Worm (Caenorhabditis elegans) whole organism, L1 larva: Measurements from ENCODE around the gene C09G9.3.

Experiments used
- C16A3.4 ChIP-seq: fragments of 150-350 bp; optimal IDR thresholded peaks from 2 replicates; lab custom pipeline; 2014; ENCODE audit warnings: missing biosample characterization, missing genetic modification characterization
- C34B4.2 ChIP-seq: sonication (generic microtip); optimal IDR thresholded peaks from 2 replicates; lab custom pipeline; 2017; ENCODE audit warnings: mild to moderate bottlenecking, missing genetic modification characterization, missing compliant biosample characterization
- Y116A8C.19 ChIP-seq: sonication (generic microtip); optimal IDR thresholded peaks from 2 replicates; lab custom pipeline; 2016; ENCODE audit warnings: missing compliant biosample characterization, missing genetic modification characterization, borderline replicate concordance
- aha-1 ChIP-seq: fragments of 150-350 bp; optimal IDR thresholded peaks from 2 replicates; lab custom pipeline; 2014; ENCODE audit warnings: missing biosample characterization, missing genetic modification characterization
- aly-2 ChIP-seq: fragments of 150-350 bp; optimal IDR thresholded peaks from 2 replicates; lab custom pipeline; 2014; ENCODE audit warnings: missing biosample characterization, missing genetic modification characterization
- ama-1 ChIP-seq: fragments of 150-350 bp; optimal IDR thresholded peaks from 2 replicates; lab custom pipeline; 2014
- ceh-8 ChIP-seq: fragments of 200-800 bp; sonication (Bioruptor generic); optimal IDR thresholded peaks from 2 replicates; lab custom pipeline; 2018; ENCODE audit warnings: mild to moderate bottlenecking, missing genetic modification characterization, moderate library complexity, missing compliant biosample characterization
- ceh-82 ChIP-seq, 3 experiments: fragments of 150-350 bp in 1 of 3; sonication (generic microtip) in 2 of 3; optimal IDR thresholded peaks; 2 replicates each; lab custom pipeline; 2014 to 2017; ENCODE audit warnings: missing biosample characterization in 3 of 3, missing genetic modification characterization in 3 of 3
- ces-1 ChIP-seq: fragments of 150-350 bp; optimal IDR thresholded peaks from 2 replicates; lab custom pipeline; 2014; ENCODE audit warnings: missing biosample characterization, missing genetic modification reagents, missing genetic modification characterization
- dsc-1 ChIP-seq: sonication (generic microtip); optimal IDR thresholded peaks from 2 replicates; lab custom pipeline; 2016; ENCODE audit warnings: mild to moderate bottlenecking, missing genetic modification characterization, missing compliant biosample characterization
- efl-1 ChIP-seq, 4 experiments: fragments of 150-350 bp; optimal IDR thresholded peaks in 3 of 4; peaks in 1 of 4; 1 replicate in 1 of 4; 2 replicates in 3 of 4; lab custom pipeline; 2014; ENCODE audit warnings: missing biosample characterization in 2 of 4, missing genetic modification characterization in 2 of 4, missing genetic modification reagents in 2 of 4
- egl-13 ChIP-seq: sonication (generic microtip); optimal IDR thresholded peaks from 2 replicates; lab custom pipeline; 2016; ENCODE audit warnings: missing genotype, missing genetic modification reagents, missing genetic modification characterization, missing compliant biosample characterization
- elt-3 ChIP-seq, 6 experiments: fragments of 150-350 bp in 1 of 6; sonication (generic microtip); optimal IDR thresholded peaks; 2 replicates each; lab custom pipeline; 2017 to 2018; ENCODE audit warnings: missing biosample characterization in 6 of 6, missing genetic modification characterization in 6 of 6, inconsistent platforms in 1 of 6
- ets-5 ChIP-seq: fragments of 200-800 bp; sonication (Bioruptor generic); IDR thresholded peaks from 2 replicates; pipeline ENCODE4 v1.3.6; 2022; ENCODE audit warnings: missing genetic modification characterization, missing compliant biosample characterization
- fkh-4 ChIP-seq: sonication (generic microtip); optimal IDR thresholded peaks from 2 replicates; lab custom pipeline; 2016; ENCODE audit warnings: missing compliant biosample characterization, missing genetic modification characterization, borderline replicate concordance
- isw-1 ChIP-seq: fragments of 200-800 bp; sonication (Bioruptor generic); IDR thresholded peaks from 2 replicates; pipeline ENCODE4 v1.3.6; 2022; ENCODE audit warnings: missing genetic modification characterization, missing compliant biosample characterization
- lir-3 ChIP-seq: sonication (generic microtip); optimal IDR thresholded peaks from 2 replicates; lab custom pipeline; 2016; ENCODE audit warnings: mild to moderate bottlenecking, missing genetic modification characterization, moderate library complexity, missing compliant biosample characterization; ENCODE audit not compliant: poor library complexity
- nhr-19 ChIP-seq: fragments of 200-800 bp; sonication (Bioruptor generic); conservative IDR thresholded peaks from 2 replicates; pipeline ENCODE4 v1.3.6; 2022; ENCODE audit warnings: missing genetic modification characterization, missing compliant biosample characterization
- nhr-20 ChIP-seq: sonication (generic microtip); optimal IDR thresholded peaks from 2 replicates; lab custom pipeline; 2016; ENCODE audit warnings: mild to moderate bottlenecking, missing genetic modification characterization, missing compliant biosample characterization
- nhr-71 ChIP-seq: sonication (generic microtip); optimal IDR thresholded peaks from 2 replicates; lab custom pipeline; 2016; ENCODE audit warnings: mild to moderate bottlenecking, missing genetic modification characterization, moderate library complexity, missing compliant biosample characterization
- nhr-76 ChIP-seq: sonication (generic microtip); optimal IDR thresholded peaks from 2 replicates; lab custom pipeline; 2017; ENCODE audit warnings: missing biosample characterization, missing genetic modification characterization
- nhr-77 ChIP-seq: fragments of 150-350 bp; optimal IDR thresholded peaks from 2 replicates; lab custom pipeline; 2014; ENCODE audit warnings: missing biosample characterization, missing genetic modification characterization
- nhr-90 ChIP-seq: sonication (generic microtip); optimal IDR thresholded peaks from 2 replicates; lab custom pipeline; 2016; ENCODE audit warnings: mild to moderate bottlenecking, missing genetic modification characterization, missing compliant biosample characterization; ENCODE audit not compliant: poor library complexity
- pag-3 ChIP-seq: sonication (generic microtip); optimal IDR thresholded peaks from 2 replicates; lab custom pipeline; 2017; ENCODE audit warnings: missing genetic modification characterization, mild to moderate bottlenecking, missing compliant biosample characterization, antibody characterized with exemption, borderline replicate concordance; ENCODE audit not compliant: insufficient read depth
- pqm-1 ChIP-seq: sonication (generic microtip); optimal IDR thresholded peaks from 3 replicates; lab custom pipeline; 2017; ENCODE audit warnings: missing biosample characterization, missing genetic modification characterization
- rnt-1 ChIP-seq: sonication (generic microtip); optimal IDR thresholded peaks from 2 replicates; lab custom pipeline; 2016; ENCODE audit warnings: mild to moderate bottlenecking, missing genetic modification characterization, moderate library complexity, missing compliant biosample characterization
- snpc-4 ChIP-seq: fragments of 150-350 bp; optimal IDR thresholded peaks from 2 replicates; lab custom pipeline; 2014; ENCODE audit warnings: missing biosample characterization, missing genetic modification characterization
- snu-23 ChIP-seq: sonication (generic microtip); optimal IDR thresholded peaks from 2 replicates; lab custom pipeline; 2016; ENCODE audit warnings: missing genetic modification characterization, missing compliant biosample characterization
- sup-37 ChIP-seq: fragments of 200-800 bp; sonication (Bioruptor generic); optimal IDR thresholded peaks from 2 replicates; lab custom pipeline; 2018; ENCODE audit warnings: mild to moderate bottlenecking, missing genetic modification characterization, missing compliant biosample characterization
- unc-130 ChIP-seq: fragments of 150-350 bp; optimal IDR thresholded peaks from 2 replicates; lab custom pipeline; 2017; ENCODE audit warnings: missing biosample characterization, missing genetic modification characterization, inconsistent platforms
- unc-62 ChIP-seq: fragments of 150-350 bp; optimal IDR thresholded peaks from 2 replicates; lab custom pipeline; 2014; ENCODE audit warnings: missing biosample characterization, missing genetic modification reagents, missing genetic modification characterization
- unc-86 ChIP-seq: sonication (generic microtip); optimal IDR thresholded peaks from 2 replicates; lab custom pipeline; 2016; ENCODE audit warnings: missing genetic modification characterization, missing compliant biosample characterization
- zip-4 ChIP-seq: fragments of 200-800 bp; sonication (Bioruptor generic); optimal IDR thresholded peaks from 2 replicates; lab custom pipeline; 2018; ENCODE audit warnings: mild to moderate bottlenecking, missing genetic modification characterization, moderate library complexity, missing compliant biosample characterization
- ztf-11 ChIP-seq, 2 experiments: sonication (generic microtip); optimal IDR thresholded peaks; 2 replicates each; lab custom pipeline; 2016 to 2017; ENCODE audit warnings: missing genetic modification characterization in 2 of 2, missing biosample characterization in 1 of 2, missing compliant biosample characterization in 1 of 2

The C09G9.3 gene

ce11 chrIV:8906743-8907142 is 33.9 kb upstream of the C09G9.3 start, which contains the start of gene C27B7.7:
Gene C27B7.7 (plus strand): TSS chrIV:8907043.
- TF ChIP-seq ceh-82 (tag; optimal IDR thresholded peaks at IDR 0.05; lab: Kevin White, UChicago) = no peak
- TF ChIP-seq sup-37 (GFP tag; lab: Kevin White, UChicago) = no peak
- no peak for TF ChIP-seq nhr-19 (GFP tag; lab: Robert Waterston, UW)
- no peak for TF ChIP-seq C34B4.2
- no peak for TF ChIP-seq nhr-20 (tag; lab: Kevin White, UChicago)
- TF ChIP-seq pqm-1 (tag; lab: Kevin White, UChicago) = no peak
- TF ChIP-seq nhr-71 (tag; lab: Kevin White, UChicago) = no peak
- no peak for TF ChIP-seq nhr-77
- TF ChIP-seq aha-1 (tag; lab: Kevin White, UChicago) = no peak
- no peak for TF ChIP-seq elt-3 (tag; optimal IDR thresholded peaks at IDR 0.05; lab: Kevin White, UChicago)
- no peak for TF ChIP-seq rnt-1 (tag; lab: Kevin White, UChicago)
- no peak for TF ChIP-seq lir-3 (tag; lab: Kevin White, UChicago)
- TF ChIP-seq snpc-4 = no peak
- no peak for TF ChIP-seq zip-4 (GFP tag; lab: Kevin White, UChicago)
- no peak for TF ChIP-seq Y116A8C.19 (tag; lab: Kevin White, UChicago)
- TF ChIP-seq unc-86 (tag; lab: Kevin White, UChicago) = no peak
- TF ChIP-seq, all 84 proteins: peak for 0

- no peak for TF ChIP-seq Y116A8C.19 (tag; lab: Kevin White, UChicago)
- no peak for TF ChIP-seq dsc-1 (tag; lab: Kevin White, UChicago)
- TF ChIP-seq nhr-71 (tag; lab: Kevin White, UChicago) = peak; percentile 62
- TF ChIP-seq rnt-1 (tag; lab: Kevin White, UChicago) = peak; percentile 40
- TF ChIP-seq isw-1 (GFP tag; lab: Robert Waterston, UW) = no peak
- peak; percentile 14 for TF ChIP-seq unc-130
- no peak for TF ChIP-seq fkh-4 (tag; lab: Kevin White, UChicago)
- TF ChIP-seq lir-3 (tag; lab: Kevin White, UChicago) = no peak
- TF ChIP-seq ces-1 (GFP tag; lab: Kevin White, UChicago) = no peak
- TF ChIP-seq ets-5 (GFP tag; lab: Robert Waterston, UW) = no peak
- TF ChIP-seq pag-3 (tag; lab: Kevin White, UChicago) = no peak
- TF ChIP-seq snu-23 (GFP tag; lab: Kevin White, UChicago) = peak; percentile 24
- no peak for TF ChIP-seq efl-1 (optimal IDR thresholded peaks at IDR 0.05; lab: Kevin White, UChicago)
- TF ChIP-seq efl-1 (GFP tag; optimal IDR thresholded peaks at IDR 0.05 in 1 of 2; lab: Kevin White, UChicago) = peak in 1 of 2 experiments; percentile 83
- TF ChIP-seq unc-62 (GFP tag; lab: Kevin White, UChicago) = no peak
- TF ChIP-seq, all 84 proteins: peak for 5
Measured at ce11 chrIV:8906164-8906563, 33.3 kb upstream of the C09G9.3 start, which contains the start of gene C27B7.6. Gene C27B7.6 (minus strand): TSS chrIV:8906345.

ce11 chrIV:8901346-8901745 is 28.5 kb upstream of the C09G9.3 start, which contains the start of gene C27B7.5:
Gene C27B7.5 (plus strand): TSS chrIV:8901646.
- TF ChIP-seq egl-13 (tag; lab: Kevin White, UChicago) = no peak
- TF ChIP-seq ceh-82 (tag; optimal IDR thresholded peaks at IDR 0.05; lab: Kevin White, UChicago) = no peak
- no peak for TF ChIP-seq nhr-90 (tag; lab: Kevin White, UChicago)
- no peak for TF ChIP-seq ama-1
- TF ChIP-seq pqm-1 (tag; lab: Kevin White, UChicago) = no peak
- no peak for TF ChIP-seq aly-2 (tag; lab: Kevin White, UChicago)
- no peak for TF ChIP-seq ceh-8 (GFP tag; lab: Kevin White, UChicago)
- TF ChIP-seq nhr-76 = no peak
- no peak for TF ChIP-seq ces-1 (GFP tag; lab: Kevin White, UChicago)
- TF ChIP-seq lir-3 (tag; lab: Kevin White, UChicago) = no peak
- no peak for TF ChIP-seq rnt-1 (tag; lab: Kevin White, UChicago)
- no peak for TF ChIP-seq snu-23 (GFP tag; lab: Kevin White, UChicago)
- TF ChIP-seq ztf-11 (tag; optimal IDR thresholded peaks at IDR 0.05; lab: Kevin White, UChicago) = no peak
- no peak for TF ChIP-seq nhr-77
- no peak for TF ChIP-seq C16A3.4 (tag; lab: Kevin White, UChicago)
- TF ChIP-seq, all 84 proteins: peak for 0
